Fruit fly (Drosophila melanogaster): Measurements from ENCODE around the gene Elba1.

Gene Elba1

DNA sequence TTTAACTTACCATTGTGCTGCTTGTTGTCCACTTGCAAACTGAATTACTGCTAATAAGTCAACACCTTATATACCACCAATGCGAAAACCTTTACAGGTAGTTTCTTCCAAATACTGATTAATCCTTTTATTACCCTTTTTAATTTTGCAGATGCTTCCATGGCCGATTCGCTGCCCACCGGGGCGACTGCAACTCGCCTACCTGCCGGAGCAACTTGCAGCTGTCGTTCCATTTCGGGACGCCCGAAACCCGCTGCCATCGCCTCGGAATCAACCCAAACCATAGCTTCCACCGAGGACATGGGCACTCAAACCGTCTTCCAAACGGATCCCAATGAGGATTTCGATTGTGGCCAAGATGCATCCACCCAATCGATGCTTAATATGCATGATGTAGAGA lies at the start of gene Elba1:
TSS of gene Elba1 (minus strand) at position 101 of the 400 bp plus-strand sequence.
- TF ChIP-seq CG17801 (GFP tag; optimal IDR thresholded peaks at IDR 0.05; ENCODE audit: partially characterized antibody), result no peak

DNA sequence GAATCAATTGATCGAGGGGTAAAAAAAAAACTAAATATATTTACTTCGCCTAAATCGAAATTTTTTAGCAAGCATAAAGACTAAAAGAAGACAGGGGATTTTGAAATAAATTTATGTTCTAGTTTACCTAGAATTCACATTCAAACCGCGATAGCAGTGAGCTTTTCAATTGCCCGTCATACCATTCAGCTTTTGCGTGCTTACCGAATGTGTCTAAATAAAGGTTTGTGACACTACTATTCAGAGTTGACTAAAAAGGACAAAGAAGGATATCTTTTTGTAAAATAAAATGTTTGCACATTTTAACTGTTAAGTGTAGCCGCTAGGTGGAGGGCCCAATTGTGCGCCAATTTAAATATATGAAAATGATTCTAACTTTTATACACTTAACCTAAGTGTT lies 41.8 kb upstream of the Elba1 start:
- TF ChIP-seq CG17801 (GFP tag; optimal IDR thresholded peaks at IDR 0.05; ENCODE audit: partially characterized antibody), result no peak

DNA sequence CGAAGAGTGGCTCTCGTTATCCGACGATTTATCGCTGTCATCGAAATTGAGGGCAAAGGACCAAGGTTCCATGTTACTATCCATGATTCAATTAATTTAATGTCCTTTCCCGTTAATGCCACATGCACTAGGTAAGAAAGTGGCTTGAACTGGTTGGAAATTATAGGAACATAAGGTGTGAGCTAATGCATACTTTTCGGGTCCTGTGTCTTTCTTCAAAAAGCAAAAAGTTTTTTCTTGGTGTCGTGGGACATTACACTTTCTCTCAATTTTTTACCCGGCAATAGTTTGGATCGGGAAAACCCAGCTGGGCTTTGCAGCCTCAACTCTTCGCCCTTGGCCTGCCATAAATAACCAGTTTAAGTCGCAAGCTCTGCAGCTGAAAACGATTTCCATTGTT lies 17.1 kb upstream of the Elba1 start, which contains the start of gene Taf12L:
TSS of gene Taf12L (minus strand) at position 101 of the 400 bp plus-strand sequence.
- TF ChIP-seq CG17801 (GFP tag; optimal IDR thresholded peaks at IDR 0.05; ENCODE audit: partially characterized antibody), result no peak

DNA sequence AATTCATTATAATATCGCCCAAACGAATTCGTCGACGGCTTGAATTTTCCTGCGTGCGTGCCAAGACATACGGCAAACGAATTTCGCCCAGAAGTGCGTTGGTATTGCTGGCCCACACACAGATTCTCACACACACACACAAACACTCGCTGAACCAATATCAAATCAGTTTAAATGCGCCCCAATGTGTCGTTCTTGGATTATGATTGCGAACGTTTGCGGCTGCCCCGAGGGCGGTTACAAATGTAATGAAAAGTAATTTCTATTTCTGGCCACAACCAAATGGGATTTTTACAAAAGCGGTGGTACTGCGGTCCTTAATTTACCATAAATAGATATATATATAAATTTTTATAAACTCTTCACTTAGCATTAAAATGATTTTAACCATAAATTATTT lies 14.6 kb upstream of the Elba1 start:
- TF ChIP-seq CG17801 (GFP tag; optimal IDR thresholded peaks at IDR 0.05; ENCODE audit: partially characterized antibody), result no peak

DNA sequence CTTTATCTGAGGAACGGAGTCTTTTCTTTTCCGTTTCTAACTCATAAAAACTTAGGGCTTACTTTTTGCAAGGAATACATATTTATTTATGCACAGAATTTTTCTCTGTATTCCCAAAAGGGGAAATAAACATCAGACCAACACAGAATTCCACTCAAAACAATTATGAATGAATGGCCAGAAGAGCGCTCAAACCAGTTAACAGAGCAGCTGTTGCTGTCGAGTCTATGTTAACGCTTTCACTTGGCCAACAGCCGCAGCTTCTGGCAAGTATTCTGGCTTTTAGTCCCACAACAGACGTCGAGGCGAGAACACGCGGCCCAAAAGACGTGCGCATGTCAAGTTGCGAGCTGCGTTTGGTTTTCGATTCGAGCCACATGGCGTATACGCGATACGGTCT lies 10.2 kb upstream of the Elba1 start, which contains the start of gene dcma:
TSS of gene dcma (plus strand) at position 301 of the 400 bp plus-strand sequence.
- no peak for TF ChIP-seq CG17801 (GFP tag; optimal IDR thresholded peaks at IDR 0.05; ENCODE audit: partially characterized antibody)

DNA sequence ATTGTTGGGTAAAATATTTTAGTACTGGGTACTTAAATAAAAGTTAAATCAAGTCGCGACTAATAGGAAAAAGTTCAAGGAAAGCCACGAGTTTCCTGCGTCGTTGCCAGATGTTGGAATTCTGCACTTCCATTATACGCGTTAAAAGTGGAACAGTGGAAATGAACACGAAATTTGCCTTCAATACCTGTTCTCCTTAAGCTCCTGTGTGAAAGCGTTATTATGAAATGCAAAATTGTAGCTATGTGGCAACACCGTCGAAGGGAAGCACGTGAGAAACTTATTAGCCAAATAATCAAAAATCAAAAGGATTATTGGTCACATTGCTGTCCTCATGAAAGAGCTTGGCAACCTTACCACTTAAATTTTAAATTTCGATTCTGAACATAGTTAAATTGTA lies 6.3 kb upstream of the Elba1 start, which contains the start of gene CG3251:
TSS of gene CG3251 (minus strand) at position 101 of the 400 bp plus-strand sequence.
- no peak for TF ChIP-seq CG17801 (GFP tag; optimal IDR thresholded peaks at IDR 0.05; ENCODE audit: partially characterized antibody)

DNA sequence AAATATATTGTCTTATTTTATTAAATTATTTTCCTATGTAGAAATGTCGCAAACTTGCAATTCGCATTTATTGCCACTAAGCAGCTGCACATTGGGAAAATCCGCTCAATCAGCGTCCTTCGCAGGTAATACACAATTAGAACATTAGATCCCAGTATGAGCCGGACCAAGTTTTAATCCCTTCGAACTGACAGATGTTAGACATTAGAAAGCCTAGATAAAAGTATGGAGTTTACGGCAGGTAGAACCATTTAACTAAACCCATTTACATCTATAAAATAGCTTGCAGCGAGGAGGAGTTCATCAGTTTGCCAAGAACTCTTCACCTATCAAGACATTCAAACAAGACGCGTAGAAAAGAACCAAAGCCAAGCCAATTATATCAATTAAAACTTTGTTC lies 3.0 kb upstream of the Elba1 start, which contains the start of gene Elba3:
TSS of gene Elba3 (plus strand) at position 301 of the 400 bp plus-strand sequence.
- TF ChIP-seq CG17801 (GFP tag; optimal IDR thresholded peaks at IDR 0.05; ENCODE audit: partially characterized antibody), result no peak

DNA sequence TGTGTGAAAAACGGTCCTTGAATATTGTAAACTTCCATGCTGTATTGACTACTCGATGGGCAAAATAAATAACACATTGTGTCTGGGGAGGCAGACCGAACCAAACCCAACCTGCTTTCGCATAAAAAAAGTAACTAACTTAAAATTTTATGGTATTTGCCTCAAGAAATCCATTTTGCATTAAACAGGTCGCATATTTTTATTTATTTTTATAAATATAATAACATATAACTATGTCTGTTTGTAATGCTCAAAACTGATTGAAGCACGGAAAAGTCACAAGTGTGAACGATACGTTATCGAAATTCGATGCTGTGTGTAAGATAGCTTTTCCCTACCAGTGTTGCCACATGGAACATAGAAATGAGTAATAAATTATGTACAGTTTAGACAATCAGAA lies 1.9 kb downstream of the Elba1 start, which contains the start of gene CG11929:
TSS of gene CG11929 (plus strand) at position 301 of the 400 bp plus-strand sequence.
- TF ChIP-seq CG17801 (GFP tag; optimal IDR thresholded peaks at IDR 0.05; ENCODE audit: partially characterized antibody), result no peak

DNA sequence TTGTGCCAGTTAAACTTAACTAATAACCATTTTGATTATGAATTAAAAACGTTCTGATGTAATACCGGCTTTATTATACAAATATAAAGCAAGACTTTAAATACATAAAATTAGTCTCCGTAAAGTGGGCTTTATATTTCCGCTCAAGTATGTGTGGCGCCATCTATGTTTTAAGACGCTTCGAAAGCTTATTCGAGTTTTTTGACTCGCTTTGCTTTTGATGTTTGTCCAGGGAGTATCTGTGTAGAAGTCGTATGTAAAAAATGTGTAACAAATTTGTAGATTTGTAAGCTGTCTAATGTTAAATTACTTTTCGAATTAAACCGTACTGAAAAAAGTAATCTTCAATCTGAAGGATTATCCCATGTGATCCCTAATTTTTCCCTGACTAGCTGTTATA lies 23.3 kb downstream of the Elba1 start:
- no peak for TF ChIP-seq CG17801 (GFP tag; optimal IDR thresholded peaks at IDR 0.05; ENCODE audit: partially characterized antibody)

DNA sequence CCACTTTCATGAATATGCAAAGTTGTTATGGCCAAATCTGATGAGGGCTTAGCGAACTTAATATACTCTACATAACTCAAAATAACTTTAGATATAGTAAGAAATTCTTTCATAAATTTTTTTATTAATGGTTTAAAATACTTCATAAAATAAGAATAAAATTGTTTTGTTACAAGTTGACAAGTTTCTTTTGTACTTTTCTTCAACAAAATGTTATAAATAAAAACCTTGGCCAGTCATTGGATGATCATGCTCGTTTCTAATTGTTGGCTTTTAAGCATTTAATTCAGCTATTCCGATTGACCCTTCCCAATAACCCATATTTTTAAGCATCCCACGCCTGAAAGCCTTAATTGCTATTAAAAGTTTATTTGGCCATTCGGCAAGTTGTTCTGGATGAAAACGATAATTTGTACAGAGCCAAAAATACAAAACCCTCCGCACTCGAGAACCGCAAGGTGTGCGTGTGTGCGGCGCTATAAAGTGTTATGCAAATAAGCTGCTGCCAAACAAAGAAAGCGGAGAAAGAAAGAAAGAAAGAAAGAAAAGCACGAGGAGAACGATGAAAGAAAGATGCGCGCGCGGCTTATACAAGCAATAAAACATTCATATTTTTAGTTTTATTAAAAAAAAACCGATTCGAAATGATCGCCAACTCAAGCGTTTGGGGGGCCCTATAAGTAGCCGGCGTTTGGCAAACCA lies 33.4 kb downstream of the Elba1 start, which contains the start of gene CG3355:
TSS of gene CG3355 (plus strand) at position 652 of the 702 bp plus-strand sequence.
- TF ChIP-seq CG17801 (GFP tag; optimal IDR thresholded peaks at IDR 0.05; ENCODE audit: partially characterized antibody), result no peak

DNA sequence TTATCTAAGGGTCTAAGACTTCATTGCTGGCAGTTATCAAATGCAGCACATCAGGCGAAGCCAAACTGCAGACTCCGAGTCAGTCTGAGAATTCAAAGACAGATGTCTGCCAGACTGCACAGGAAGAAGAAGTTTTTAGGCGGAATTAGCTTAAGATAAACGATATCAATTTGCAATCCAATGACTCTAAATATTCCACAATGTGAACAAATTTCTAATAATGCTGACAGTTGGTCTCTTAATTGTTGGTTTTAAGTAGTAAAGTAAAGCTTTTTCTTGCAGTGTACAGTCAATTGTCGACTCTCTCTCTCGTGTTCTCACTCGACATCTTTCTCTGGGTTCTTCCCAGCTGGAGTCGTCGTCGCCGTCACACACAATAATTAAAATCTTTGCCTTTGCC lies 35.5 kb downstream of the Elba1 start:
- TF ChIP-seq CG17801 (GFP tag; optimal IDR thresholded peaks at IDR 0.05; ENCODE audit: partially characterized antibody), result no peak

DNA sequence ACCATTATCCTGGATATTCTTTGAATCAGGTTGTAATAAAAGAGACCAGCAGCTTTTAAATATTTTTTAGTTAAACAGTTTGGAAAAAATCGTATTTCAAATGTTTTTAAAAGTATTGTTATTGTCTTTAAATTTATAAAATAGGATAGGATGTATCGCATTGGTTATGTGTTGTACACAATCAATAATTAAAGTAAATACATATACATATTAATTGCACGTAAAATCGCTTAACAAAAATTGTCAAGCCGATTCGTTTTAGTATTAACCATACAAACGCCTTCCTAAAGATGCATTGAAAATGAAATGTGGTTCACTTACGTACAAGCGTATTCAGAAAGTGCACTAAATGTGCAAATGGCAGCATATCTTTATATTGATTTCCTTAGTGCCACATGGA lies 37.5 kb downstream of the Elba1 start, which contains the start of gene CG43798:
TSS of gene CG43798 (plus strand) at position 301 of the 400 bp plus-strand sequence.
- no peak for TF ChIP-seq CG17801 (GFP tag; optimal IDR thresholded peaks at IDR 0.05; ENCODE audit: partially characterized antibody)

DNA sequence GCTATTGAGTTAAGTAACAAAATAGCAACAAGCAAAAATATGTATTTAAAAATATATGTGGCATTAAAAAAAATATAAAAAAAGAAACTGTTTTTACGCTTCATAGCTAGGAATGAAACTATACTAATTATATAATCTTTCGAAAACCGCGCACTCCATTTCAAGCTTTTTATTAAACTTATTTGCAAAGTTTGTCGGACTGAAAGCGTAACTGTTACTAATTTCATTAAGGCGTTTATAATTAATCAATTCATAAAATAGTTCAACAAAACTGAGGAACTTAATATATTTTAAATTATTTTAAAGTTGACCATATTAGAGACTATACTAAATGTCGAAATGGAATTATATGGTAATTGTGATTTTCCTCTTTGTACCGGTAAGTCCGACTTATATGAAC lies 41.6 kb downstream of the Elba1 start, which contains the start of gene CG15635:
TSS of gene CG15635 (plus strand) at position 301 of the 400 bp plus-strand sequence.
- TF ChIP-seq CG17801 (GFP tag; optimal IDR thresholded peaks at IDR 0.05; ENCODE audit: partially characterized antibody), result no peak

DNA sequence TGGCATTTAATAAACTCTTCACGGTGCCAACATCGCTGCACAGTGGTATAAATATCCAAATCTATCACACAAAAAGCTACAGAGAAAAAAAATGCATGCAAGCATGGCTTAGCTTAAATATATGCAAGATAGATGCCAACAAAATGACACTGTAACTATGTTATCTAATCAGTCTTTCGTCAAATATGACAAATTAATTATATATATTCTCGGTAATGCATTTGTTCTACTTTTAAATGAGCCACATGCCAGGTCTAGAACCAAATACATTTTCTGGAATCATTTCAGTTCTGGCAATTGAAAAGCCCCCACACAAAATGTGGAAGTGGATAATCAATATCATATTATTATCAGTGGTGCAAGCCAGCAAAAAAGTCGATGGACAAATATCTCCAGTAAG lies 43.3 kb downstream of the Elba1 start, which contains the start of gene BG642163:
TSS of gene BG642163 (plus strand) at position 301 of the 400 bp plus-strand sequence.
- TF ChIP-seq CG17801 (GFP tag; optimal IDR thresholded peaks at IDR 0.05; ENCODE audit: partially characterized antibody), result no peak

DNA sequence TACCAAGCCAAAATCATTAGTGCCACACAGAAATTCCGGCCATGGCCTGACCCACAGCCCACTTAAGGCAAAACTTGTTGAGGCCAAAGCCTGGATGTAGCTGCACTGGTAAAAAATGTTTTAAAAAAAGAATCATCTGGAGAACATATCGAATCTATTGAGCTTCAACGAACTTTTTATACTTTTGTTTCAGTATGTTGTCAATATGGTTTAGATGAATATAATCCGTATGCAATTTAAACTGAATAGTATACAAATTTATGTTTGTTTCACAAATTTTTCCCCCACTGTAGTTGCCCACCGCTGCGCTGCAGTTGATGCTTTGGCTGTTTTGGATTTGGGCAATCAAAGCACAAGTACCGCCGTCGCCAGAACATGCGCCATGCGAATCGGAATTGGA lies 48.9 kb downstream of the Elba1 start:
- no peak for TF ChIP-seq CG17801 (GFP tag; optimal IDR thresholded peaks at IDR 0.05; ENCODE audit: partially characterized antibody)

Measured in ovary, adult (tissue).